Worm (Caenorhabditis elegans): Measurements from ENCODE around the gene PDB1.1.
A peak's percentile ranks its signal among the peaks of the same experiment; 100 is the strongest.

PDB1.1 gene

ce11 chrX:7558928-7559455 is at the start of gene PDB1.1, which contains the start of gene F08C6.5:
TSS of gene PDB1.1 (minus strand) at chrX:7559085.
TSS of gene F08C6.5 (plus strand) at chrX:7559405.
- TF ChIP-seq Y79H2A.3 (GFP tag; conservative IDR thresholded peaks at IDR 0.05) (no peak), nhr-80 (tag; optimal IDR thresholded peaks at IDR 0.05) (peak; percentile 85)

- TF ChIP-seq F10E7.11 (tag; optimal IDR thresholded peaks at IDR 0.05) (no peak), zfh-2 (GFP tag; conservative IDR thresholded peaks at IDR 0.05) (peak; percentile 45; the same call in 1 of the 2 replicates)
Observed at ce11 chrX:7607982-7608381, 49.1 kb upstream of the PDB1.1 start, which contains the start of gene twk-17. TSS of gene twk-17 (minus strand) at chrX:7608082.

ce11 chrX:7596627-7597026 is 37.7 kb upstream of the PDB1.1 start, which contains the start of gene C44E12.1:
TSS of gene C44E12.1 (plus strand) at chrX:7596927.
- TF ChIP-seq mes-4 (tag; optimal IDR thresholded peaks at IDR 0.05) (no peak), nhr-90 (tag; optimal IDR thresholded peaks at IDR 0.05) (no peak), lin-54 (GFP tag; optimal IDR thresholded peaks at IDR 0.05) (no peak), snpc-4 (GFP tag; optimal IDR thresholded peaks at IDR 0.05) (no peak), snpc-4 (tag; optimal IDR thresholded peaks at IDR 0.05) (no peak), ceh-27 (GFP tag; optimal IDR thresholded peaks at IDR 0.05) (no peak), ama-1 (optimal IDR thresholded peaks at IDR 0.05) (no peak), ama-1 (GFP tag; optimal IDR thresholded peaks at IDR 0.05) (no peak), him-1 (tag; optimal IDR thresholded peaks at IDR 0.05) (no peak)

- TF ChIP-seq nhr-80 (tag; optimal IDR thresholded peaks at IDR 0.05): peak; percentile 14
- TF ChIP-seq ceh-27 (GFP tag; optimal IDR thresholded peaks at IDR 0.05): no peak
- TF ChIP-seq madf-10 (tag; optimal IDR thresholded peaks at IDR 0.05): no peak
Observed at ce11 chrX:7596029-7596428, 37.1 kb upstream of the PDB1.1 start.

ce11 chrX:7593931-7594544 is 35.2 kb upstream of the PDB1.1 start:
- no peak for TF ChIP-seq F52B5.7 (tag; optimal IDR thresholded peaks at IDR 0.05)
- no peak for TF ChIP-seq bed-1 (GFP tag; IDR thresholded peaks at IDR 0.05)
- TF ChIP-seq C06A6.2 (GFP tag; conservative IDR thresholded peaks at IDR 0.05): no peak
- TF ChIP-seq T26A5.8 (tag; optimal IDR thresholded peaks at IDR 0.05): no peak
- no peak for TF ChIP-seq zfh-2 (GFP tag; conservative IDR thresholded peaks at IDR 0.05)
- no peak for TF ChIP-seq mel-28 (tag; optimal IDR thresholded peaks at IDR 0.05; ENCODE audit: borderline replicate concordance)
- no peak for TF ChIP-seq ztf-6 (GFP tag; IDR thresholded peaks at IDR 0.05)
- TF ChIP-seq xnd-1 (tag; optimal IDR thresholded peaks at IDR 0.05): no peak

- TF ChIP-seq ztf-18 (tag; optimal IDR thresholded peaks at IDR 0.05) (no peak), sptf-2 (GFP tag; optimal IDR thresholded peaks at IDR 0.05) (no peak), hlh-26 (GFP tag; conservative IDR thresholded peaks at IDR 0.05) (no peak), ets-4 (GFP tag; optimal IDR thresholded peaks at IDR 0.05) (no peak), mel-28 (tag; optimal IDR thresholded peaks at IDR 0.05; ENCODE audit: borderline replicate concordance) (no peak), hsf-1 (GFP tag; IDR thresholded peaks at IDR 0.05) (no peak), ceh-27 (GFP tag; optimal IDR thresholded peaks at IDR 0.05) (no peak), F10E7.11 (tag; optimal IDR thresholded peaks at IDR 0.05) (no peak), lin-40 (tag; optimal IDR thresholded peaks at IDR 0.05) (no peak), egrh-3 (GFP tag; IDR thresholded peaks at IDR 0.05) (no peak), D2030.7 (GFP tag; IDR thresholded peaks at IDR 0.05) (no peak), mcd-1 (GFP tag; IDR thresholded peaks at IDR 0.05) (no peak), bed-1 (GFP tag; IDR thresholded peaks at IDR 0.05) (no peak), gei-17 (GFP tag; optimal IDR thresholded peaks at IDR 0.05) (no peak), C17E4.6 (GFP tag; IDR thresholded peaks at IDR 0.05) (no peak), F57C9.4 (tag; optimal IDR thresholded peaks at IDR 0.05) (no peak), bed-2 (GFP tag; IDR thresholded peaks at IDR 0.05) (no peak), snpc-3.4 (tag; optimal IDR thresholded peaks at IDR 0.05) (no peak), pha-4 (tag; optimal IDR thresholded peaks at IDR 0.05) (no peak)
Observed at ce11 chrX:7590756-7591155, 31.9 kb upstream of the PDB1.1 start.

Measured in whole organism, young adult.